Fruit fly (Drosophila melanogaster) whole organism, prepupa: Measurements from ENCODE around the gene Tango10.

Source experiments
- Blimp-1 ChIP-seq: fragments of 200-800 bp; sonication (Bioruptor generic); optimal IDR thresholded peaks from 3 replicates; lab custom pipeline; 2017; ENCODE audit warnings: missing biosample characterization, missing genetic modification characterization, mild to moderate bottlenecking, moderate library complexity, missing genetic modification reagents
- CG10631 ChIP-seq: fragments of 200-800 bp; sonication (Bioruptor generic); optimal IDR thresholded peaks from 2 replicates; lab custom pipeline; 2016; ENCODE audit warnings: missing biosample characterization, missing genetic modification characterization
- CG10669 ChIP-seq: fragments of 200-800 bp; sonication (Bioruptor generic); optimal IDR thresholded peaks from 3 replicates; lab custom pipeline; 2018; ENCODE audit warnings: missing biosample characterization, mild to moderate bottlenecking, missing genetic modification characterization, moderate library complexity
- CG11294 ChIP-seq: fragments of 200-800 bp; sonication (Bioruptor generic); IDR thresholded peaks from 2 replicates; pipeline ENCODE4 v1.3.6; 2022; ENCODE audit warnings: missing biosample characterization, missing genetic modification characterization
- CG11762 ChIP-seq: fragments of 200-800 bp; sonication (Bioruptor generic); optimal IDR thresholded peaks from 3 replicates; lab custom pipeline; 2016; ENCODE audit warnings: missing biosample characterization, missing genetic modification characterization; ENCODE audit not compliant: insufficient read depth
- CG11902 ChIP-seq: fragments of 200-800 bp; sonication (Bioruptor generic); optimal IDR thresholded peaks from 3 replicates; lab custom pipeline; 2016; ENCODE audit warnings: missing biosample characterization, missing genetic modification characterization
- CG1621 ChIP-seq: fragments of 200-800 bp; sonication (Bioruptor generic); optimal IDR thresholded peaks from 3 replicates; lab custom pipeline; 2018; ENCODE audit warnings: missing biosample characterization, mild to moderate bottlenecking, missing genetic modification characterization
- CG16779 ChIP-seq: fragments of 200-800 bp; sonication (Bioruptor generic); optimal IDR thresholded peaks from 3 replicates; lab custom pipeline; 2017; ENCODE audit warnings: missing biosample characterization, mild to moderate bottlenecking, missing genetic modification characterization
- CG3032 ChIP-seq: fragments of 200-800 bp; optimal IDR thresholded peaks from 2 replicates; lab custom pipeline; 2019; ENCODE audit warnings: missing biosample characterization, mild to moderate bottlenecking, missing genetic modification characterization, moderate library complexity
- CG31627 ChIP-seq: fragments of 200-800 bp; sonication (Bioruptor generic); optimal IDR thresholded peaks from 3 replicates; lab custom pipeline; 2016; ENCODE audit warnings: missing biosample characterization, missing genetic modification characterization
- CG32006 ChIP-seq: fragments of 200-800 bp; sonication (Bioruptor generic); optimal IDR thresholded peaks from 3 replicates; lab custom pipeline; 2017; ENCODE audit warnings: missing biosample characterization, mild to moderate bottlenecking, missing genetic modification characterization
- CG34406 ChIP-seq: fragments of 200-800 bp; sonication (Bioruptor generic); optimal IDR thresholded peaks from 3 replicates; lab custom pipeline; 2016; ENCODE audit warnings: missing biosample characterization, missing genetic modification characterization
- CG4318 ChIP-seq: fragments of 200-800 bp; sonication (Bioruptor generic); optimal IDR thresholded peaks from 3 replicates; lab custom pipeline; 2017; ENCODE audit warnings: missing biosample characterization, mild to moderate bottlenecking, missing genetic modification characterization
- CG6163 ChIP-seq: fragments of 200-800 bp; sonication (Bioruptor generic); IDR thresholded peaks from 3 replicates; pipeline ENCODE4 v1.3.6; 2022; ENCODE audit warnings: missing biosample characterization, missing genetic modification characterization
- CG6792 ChIP-seq: fragments of 200-800 bp; sonication (Bioruptor generic); optimal IDR thresholded peaks from 3 replicates; lab custom pipeline; 2016; ENCODE audit warnings: missing biosample characterization, missing genetic modification characterization
- CG6808 ChIP-seq: fragments of 200-800 bp; sonication (Bioruptor generic); optimal IDR thresholded peaks from 3 replicates; lab custom pipeline; 2017; ENCODE audit warnings: missing biosample characterization, missing genetic modification characterization, mild to moderate bottlenecking, moderate library complexity, missing genetic modification reagents
- CG6854 ChIP-seq: fragments of 200-800 bp; sonication (Bioruptor generic); optimal IDR thresholded peaks from 2 replicates; lab custom pipeline; 2017; ENCODE audit warnings: missing biosample characterization, mild to moderate bottlenecking, missing genetic modification characterization
- CG7368 ChIP-seq: fragments of 200-800 bp; sonication (Bioruptor generic); optimal IDR thresholded peaks from 3 replicates; lab custom pipeline; 2016; ENCODE audit warnings: missing biosample characterization, missing genetic modification characterization
- CG8119 ChIP-seq: fragments of 200-800 bp; sonication (Bioruptor generic); IDR thresholded peaks from 3 replicates; pipeline ENCODE4 v1.3.6; 2022; ENCODE audit warnings: missing biosample characterization, missing genetic modification characterization
- CG8319 ChIP-seq: fragments of 200-800 bp; sonication (Bioruptor generic); optimal IDR thresholded peaks from 3 replicates; lab custom pipeline; 2016; ENCODE audit warnings: missing biosample characterization, missing genetic modification characterization
- CG8632 ChIP-seq: fragments of 200-800 bp; sonication (Bioruptor generic); optimal IDR thresholded peaks from 3 replicates; lab custom pipeline; 2016; ENCODE audit warnings: missing biosample characterization, missing genetic modification characterization
- CG9139 ChIP-seq: fragments of 200-800 bp; sonication (Bioruptor generic); optimal IDR thresholded peaks from 3 replicates; lab custom pipeline; 2017; ENCODE audit warnings: missing biosample characterization, mild to moderate bottlenecking, missing genetic modification characterization
- Eip75B ChIP-seq: fragments of 200-800 bp; sonication (Bioruptor generic); optimal IDR thresholded peaks from 3 replicates; lab custom pipeline; 2016; ENCODE audit warnings: missing biosample characterization, missing genetic modification characterization
- Eip78C ChIP-seq: fragments of 200-800 bp; sonication (Bioruptor generic); peaks from one replicate; lab custom pipeline; 2016; ENCODE audit warnings: missing biosample characterization, missing genetic modification characterization
- Eip93F ChIP-seq: fragments of 200-800 bp; sonication (Bioruptor generic); optimal IDR thresholded peaks from 2 replicates; lab custom pipeline; 2016; ENCODE audit warnings: missing biosample characterization, mild to moderate bottlenecking, missing genetic modification characterization
- Ets21C ChIP-seq: fragments of 200-800 bp; sonication (Bioruptor generic); optimal IDR thresholded peaks from 3 replicates; lab custom pipeline; 2016; ENCODE audit warnings: missing biosample characterization, missing genetic modification characterization
- Ets96B ChIP-seq: fragments of 200-800 bp; optimal IDR thresholded peaks from 2 replicates; lab custom pipeline; 2019; ENCODE audit warnings: missing biosample characterization, mild to moderate bottlenecking, missing genetic modification characterization, moderate library complexity
- Gug ChIP-seq: fragments of 200-800 bp; sonication (Bioruptor generic); IDR thresholded peaks from 2 replicates; pipeline ENCODE4 v1.3.6; 2022; ENCODE audit warnings: missing biosample characterization, missing genetic modification characterization
- Hr38 ChIP-seq: sonication (Bioruptor generic); optimal IDR thresholded peaks from 2 replicates; lab custom pipeline; 2016; ENCODE audit warnings: missing biosample characterization, missing genetic modification characterization
- Hr39 ChIP-seq: fragments of 200-800 bp; sonication (Bioruptor generic); optimal IDR thresholded peaks from 2 replicates; lab custom pipeline; 2016; ENCODE audit warnings: missing biosample characterization, missing genetic modification characterization
- Hr4 ChIP-seq: fragments of 200-800 bp; sonication (Bioruptor generic); optimal IDR thresholded peaks from 3 replicates; lab custom pipeline; 2016; ENCODE audit warnings: missing biosample characterization, missing genetic modification characterization
- Lpt ChIP-seq: fragments of 200-800 bp; sonication (Bioruptor generic); optimal IDR thresholded peaks from 3 replicates; lab custom pipeline; 2016; ENCODE audit warnings: missing biosample characterization, missing genetic modification characterization
- Smox ChIP-seq: fragments of 200-800 bp; sonication (Bioruptor generic); optimal IDR thresholded peaks from 3 replicates; lab custom pipeline; 2016; ENCODE audit warnings: missing biosample characterization, missing genetic modification characterization
- Sox15 ChIP-seq: fragments of 200-800 bp; sonication (Bioruptor generic); optimal IDR thresholded peaks from 3 replicates; lab custom pipeline; 2016; ENCODE audit warnings: missing biosample characterization, missing genetic modification characterization
- achi ChIP-seq: fragments of 200-800 bp; sonication (Bioruptor generic); optimal IDR thresholded peaks from 3 replicates; lab custom pipeline; 2016; ENCODE audit warnings: missing biosample characterization, missing genetic modification characterization
- acj6 ChIP-seq: fragments of 200-800 bp; sonication (Bioruptor generic); optimal IDR thresholded peaks from 3 replicates; lab custom pipeline; 2016; ENCODE audit warnings: missing biosample characterization, missing genetic modification characterization
- cyc ChIP-seq: fragments of 200-800 bp; sonication (Bioruptor generic); optimal IDR thresholded peaks from 3 replicates; lab custom pipeline; 2016; ENCODE audit warnings: missing biosample characterization, missing genetic modification characterization
- dac ChIP-seq: fragments of 200-800 bp; sonication (Bioruptor generic); optimal IDR thresholded peaks from 2 replicates; lab custom pipeline; 2017; ENCODE audit warnings: missing biosample characterization, mild to moderate bottlenecking, missing genetic modification characterization
- dsx ChIP-seq: fragments of 200-800 bp; optimal IDR thresholded peaks from 3 replicates; lab custom pipeline; 2019; ENCODE audit warnings: missing biosample characterization, mild to moderate bottlenecking, missing genetic modification characterization, moderate library complexity; ENCODE audit not compliant: poor library complexity, severe bottlenecking
- eg ChIP-seq: fragments of 200-800 bp; sonication (Bioruptor generic); IDR thresholded peaks from 3 replicates; pipeline ENCODE4 v1.3.6; 2022; ENCODE audit warnings: missing biosample characterization, missing genetic modification characterization
- fd59A ChIP-seq: fragments of 200-800 bp; sonication (Bioruptor generic); optimal IDR thresholded peaks from 2 replicates; lab custom pipeline; 2017; ENCODE audit warnings: missing biosample characterization, mild to moderate bottlenecking, missing genetic modification characterization, missing genetic modification reagents
- fkh ChIP-seq: fragments of 200-800 bp; sonication (Bioruptor generic); optimal IDR thresholded peaks from 3 replicates; lab custom pipeline; 2017; ENCODE audit warnings: missing biosample characterization, mild to moderate bottlenecking, missing genetic modification characterization, moderate library complexity
- lz ChIP-seq: fragments of 200-800 bp; sonication (Bioruptor generic); optimal IDR thresholded peaks from 3 replicates; lab custom pipeline; 2016; ENCODE audit warnings: missing biosample characterization, missing genetic modification characterization
- net ChIP-seq: fragments of 200-800 bp; sonication (Bioruptor generic); optimal IDR thresholded peaks from 3 replicates; lab custom pipeline; 2016; ENCODE audit warnings: missing biosample characterization, missing genetic modification characterization
- pdm3 ChIP-seq: fragments of 200-800 bp; sonication (Bioruptor generic); optimal IDR thresholded peaks from 3 replicates; lab custom pipeline; 2016; ENCODE audit warnings: missing biosample characterization, missing genetic modification characterization
- spab ChIP-seq: fragments of 200-800 bp; sonication (Bioruptor generic); optimal IDR thresholded peaks from 2 replicates; lab custom pipeline; 2017; ENCODE audit warnings: missing biosample characterization, mild to moderate bottlenecking, missing genetic modification characterization, missing genetic modification reagents
- ss ChIP-seq, 2 experiments: fragments of 200-800 bp; sonication (Bioruptor generic); optimal IDR thresholded peaks; 2 replicates in 1 of 2; 3 replicates in 1 of 2; lab custom pipeline; 2017 to 2018; ENCODE audit warnings: mild to moderate bottlenecking in 2 of 2, missing biosample characterization in 2 of 2, missing genetic modification characterization in 2 of 2, moderate library complexity in 1 of 2
- svp ChIP-seq: fragments of 200-800 bp; sonication (Bioruptor generic); peaks from one replicate; lab custom pipeline; 2016; ENCODE audit warnings: missing biosample characterization, missing genetic modification characterization
- topi ChIP-seq: fragments of 200-800 bp; sonication (Bioruptor generic); optimal IDR thresholded peaks from 3 replicates; lab custom pipeline; 2016; ENCODE audit warnings: missing biosample characterization, missing genetic modification characterization
- vri ChIP-seq: fragments of 200-800 bp; sonication (Bioruptor generic); optimal IDR thresholded peaks from 3 replicates; lab custom pipeline; 2016; ENCODE audit warnings: missing biosample characterization, mild to moderate bottlenecking, missing genetic modification characterization

Tango10 gene

DNA sequence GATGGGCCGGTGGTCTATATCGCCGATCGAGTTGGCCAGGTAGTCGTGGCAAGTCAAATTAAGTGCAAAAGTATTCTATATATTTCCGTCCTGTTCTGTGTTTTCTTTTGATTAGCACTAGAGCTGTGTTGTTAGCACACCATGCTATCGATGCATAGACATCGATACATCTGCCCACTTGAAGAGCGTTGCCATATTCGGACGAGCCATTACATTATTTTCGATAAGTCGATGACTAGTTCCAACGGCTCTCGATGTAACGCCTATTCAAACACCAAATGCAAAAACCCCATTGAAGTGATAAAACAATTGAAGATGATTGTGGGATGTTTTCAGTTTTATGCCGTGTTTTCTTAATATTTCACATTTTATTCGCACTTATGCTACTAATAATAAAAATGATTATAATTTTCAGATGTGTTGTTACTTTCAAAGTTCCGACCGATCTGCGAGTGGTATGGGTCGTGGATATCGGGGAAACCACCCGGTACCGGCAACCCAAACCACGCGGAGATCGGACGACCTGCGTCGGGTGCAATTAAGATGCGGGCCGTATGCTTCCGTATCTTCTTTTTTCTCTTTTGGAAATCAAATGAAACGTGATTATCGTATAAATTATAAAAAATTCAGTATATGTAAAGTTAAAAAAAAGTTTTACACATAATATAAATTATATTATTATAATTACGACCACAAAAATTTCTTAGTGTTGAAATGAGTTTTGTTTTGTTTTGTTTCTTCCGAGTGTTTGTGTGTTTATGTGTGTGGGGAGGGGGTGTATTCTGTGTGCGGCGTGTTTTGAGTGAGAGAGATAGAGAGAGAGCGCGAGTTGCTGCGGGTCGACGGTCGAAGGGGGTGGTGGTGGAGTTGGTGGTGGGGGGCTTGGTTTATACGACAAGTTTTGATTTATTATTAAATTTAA is 10.0 kb upstream of the Tango10 start, which contains the start of gene FucT6:
Gene FucT6 (minus strand): TSS at position 153 of the 922 bp plus-strand sequence.
- TF ChIP-seq Hr38 (GFP tag; lab: Kevin White, UChicago) (no peak), CG10669 (GFP tag; lab: Kevin White, UChicago) (no peak), CG8119 (peak; percentile 61; the same call in 2 of the 3 replicates), CG8319 (GFP tag; lab: Kevin White, UChicago) (no peak), CG8632 (GFP tag; lab: Kevin White, UChicago) (no peak), CG1621 (peak; percentile 0), Hr39 (GFP tag; lab: Kevin White, UChicago) (no peak), Sox15 (GFP tag; lab: Kevin White, UChicago) (no peak), dac (no peak), CG4318 (GFP tag; lab: Kevin White, UChicago) (no peak), CG11294 (GFP tag; lab: Robert Waterston, UW) (no peak), lz (GFP tag; lab: Kevin White, UChicago) (no peak), cyc (GFP tag; lab: Kevin White, UChicago) (no peak), Ets96B (tag; lab: Kevin White, UChicago) (peak; percentile 16), net (peak; percentile 21), svp (peak; percentile 61), Eip78C (peak; percentile 77), fd59A (GFP tag; lab: Kevin White, UChicago) (no peak), CG11762 (no peak), Hr4 (GFP tag; lab: Kevin White, UChicago) (no peak), CG3032 (no peak), dsx (GFP tag; lab: Kevin White, UChicago) (peak; percentile 20), CG6808 (no peak), CG10631 (no peak), CG6163 (GFP tag; lab: Robert Waterston, UW) (peak; percentile 78), acj6 (GFP tag; lab: Kevin White, UChicago) (no peak), Lpt (GFP tag; lab: Kevin White, UChicago) (no peak), spab (GFP tag; lab: Kevin White, UChicago) (no peak), vri (GFP tag; lab: Kevin White, UChicago) (no peak), ss (GFP tag; optimal IDR thresholded peaks at IDR 0.05; lab: Kevin White, UChicago) (peak; percentile 47 to 54), Smox (no peak), achi (GFP tag; lab: Kevin White, UChicago) (peak; percentile 7), Blimp-1 (GFP tag; lab: Kevin White, UChicago) (no peak), Eip93F (peak; percentile 19), fkh (GFP tag; lab: Kevin White, UChicago) (no peak), pdm3 (no peak), Gug (GFP tag; lab: Robert Waterston, UW) (0 out of 2 replicates have a peak, but pooled peaks have one; percentile 8), CG34406 (GFP tag; lab: Kevin White, UChicago) (peak; percentile 18), CG7368 (GFP tag; lab: Kevin White, UChicago) (no peak), Ets21C (GFP tag; lab: Kevin White, UChicago) (no peak), Eip75B (GFP tag; lab: Kevin White, UChicago) (no peak), CG11902 (GFP tag; lab: Kevin White, UChicago) (no peak), topi (GFP tag; lab: Kevin White, UChicago) (no peak), eg (GFP tag; lab: Robert Waterston, UW) (peak; percentile 76; the same call in 2 of the 3 replicates), CG6854 (GFP tag; lab: Kevin White, UChicago) (no peak), CG32006 (GFP tag; lab: Kevin White, UChicago) (no peak), CG16779 (peak; percentile 38), CG31627 (GFP tag; lab: Kevin White, UChicago) (no peak), CG6792 (no peak), CG9139 (GFP tag; lab: Kevin White, UChicago) (no peak)
